Fruit fly (Drosophila melanogaster) whole organism, embryonic: ENCODE data around the gene TrpRS.

Experiments
- Atf-2 ChIP-seq: fragments of 200-800 bp; sonication (Bioruptor generic); optimal IDR thresholded peaks from 2 replicates; lab custom pipeline; 2016; ENCODE audit warnings: missing biosample characterization, missing genetic modification characterization
- CG10431 ChIP-seq: fragments of 200-800 bp; sonication (Bioruptor generic); optimal IDR thresholded peaks from 3 replicates; lab custom pipeline; 2018; ENCODE audit warnings: missing biosample characterization, mild to moderate bottlenecking, missing genetic modification characterization
- CG10543 ChIP-seq: fragments of 200-800 bp; sonication (Bioruptor generic); optimal IDR thresholded peaks from 3 replicates; lab custom pipeline; 2017; ENCODE audit warnings: missing biosample characterization, mild to moderate bottlenecking, missing genetic modification characterization, moderate library complexity
- CG12104 ChIP-seq: fragments of 200-800 bp; sonication (Bioruptor generic); optimal IDR thresholded peaks from 3 replicates; lab custom pipeline; 2016; ENCODE audit warnings: missing biosample characterization, missing genetic modification characterization
- CG14050 ChIP-seq: fragments of 200-800 bp; sonication (Bioruptor generic); IDR thresholded peaks from 3 replicates; pipeline ENCODE4 v1.3.6; 2022; ENCODE audit warnings: missing biosample characterization, missing genetic modification characterization
- CG1529 ChIP-seq: fragments of 200-800 bp; sonication (Bioruptor generic); optimal IDR thresholded peaks from 3 replicates; lab custom pipeline; 2018; ENCODE audit warnings: missing biosample characterization, missing genetic modification characterization
- CG15601 ChIP-seq: fragments of 200-800 bp; sonication (Bioruptor generic); optimal IDR thresholded peaks from 3 replicates; lab custom pipeline; 2019; ENCODE audit warnings: missing biosample characterization, mild to moderate bottlenecking, missing genetic modification characterization, moderate library complexity
- CG1647 ChIP-seq: fragments of 200-800 bp; sonication (Bioruptor generic); optimal IDR thresholded peaks from 3 replicates; lab custom pipeline; 2016; ENCODE audit warnings: missing biosample characterization, missing genetic modification characterization
- CG16813 ChIP-seq: fragments of 200-800 bp; sonication (Bioruptor generic); IDR thresholded peaks from 3 replicates; pipeline ENCODE4 v1.3.6; 2022; ENCODE audit warnings: missing biosample characterization, missing genetic modification characterization; ENCODE audit not compliant: partially characterized antibody
- CG1792 ChIP-seq: fragments of 200-800 bp; sonication (Bioruptor generic); optimal IDR thresholded peaks from 2 replicates; lab custom pipeline; 2016; ENCODE audit warnings: missing biosample characterization, missing genetic modification characterization
- CG18011 ChIP-seq: fragments of 200-800 bp; sonication (Bioruptor generic); optimal IDR thresholded peaks from 2 replicates; lab custom pipeline; 2017; ENCODE audit warnings: missing biosample characterization, missing genetic modification characterization, mild to moderate bottlenecking, moderate library complexity, missing genotype
- CG18476 ChIP-seq: fragments of 200-800 bp; sonication (Bioruptor generic); optimal IDR thresholded peaks from 2 replicates; lab custom pipeline; 2016; ENCODE audit warnings: missing biosample characterization, mild to moderate bottlenecking, missing genetic modification characterization
- CG2116 ChIP-seq: fragments of 200-800 bp; sonication (Bioruptor generic); optimal IDR thresholded peaks from 3 replicates; lab custom pipeline; 2018; ENCODE audit warnings: missing biosample characterization, mild to moderate bottlenecking, missing genetic modification characterization
- CG31224 ChIP-seq: fragments of 200-800 bp; sonication (Bioruptor generic); IDR thresholded peaks from 2 replicates; pipeline ENCODE4 v1.3.6; 2022; ENCODE audit warnings: missing biosample characterization, missing genetic modification characterization
- CG6683 ChIP-seq: fragments of 200-800 bp; sonication (Bioruptor generic); optimal IDR thresholded peaks from 2 replicates; lab custom pipeline; 2017; ENCODE audit warnings: missing biosample characterization, mild to moderate bottlenecking, missing genetic modification characterization, missing genetic modification reagents
- CG7839 ChIP-seq: fragments of 200-800 bp; sonication (Bioruptor generic); optimal IDR thresholded peaks from 3 replicates; lab custom pipeline; 2018; ENCODE audit warnings: missing biosample characterization, mild to moderate bottlenecking, missing genetic modification characterization, moderate library complexity
- CG7987 ChIP-seq: fragments of 200-800 bp; sonication (Bioruptor generic); optimal IDR thresholded peaks from 2 replicates; lab custom pipeline; 2018; ENCODE audit warnings: missing biosample characterization, mild to moderate bottlenecking, missing genetic modification characterization, moderate library complexity
- CG8281 ChIP-seq: fragments of 200-800 bp; sonication (Bioruptor generic); optimal IDR thresholded peaks from 2 replicates; lab custom pipeline; 2018; ENCODE audit warnings: missing biosample characterization, mild to moderate bottlenecking, missing genetic modification characterization, moderate library complexity
- CTCF ChIP-seq: fragments of 200-800 bp; sonication (Bioruptor generic); optimal IDR thresholded peaks from 2 replicates; lab custom pipeline; 2017; ENCODE audit warnings: missing biosample characterization, mild to moderate bottlenecking, missing genetic modification characterization, moderate library complexity
- CkIIα-i1 ChIP-seq: fragments of 200-800 bp; sonication (Bioruptor generic); IDR thresholded peaks from 2 replicates; pipeline ENCODE4 v1.3.6; 2022; ENCODE audit warnings: missing biosample characterization, missing genetic modification characterization
- D19B ChIP-seq: fragments of 200-800 bp; sonication (Bioruptor generic); optimal IDR thresholded peaks from 2 replicates; lab custom pipeline; 2017; ENCODE audit warnings: missing biosample characterization, mild to moderate bottlenecking, missing genetic modification characterization
- Deaf1 ChIP-seq: fragments of 200-800 bp; optimal IDR thresholded peaks from 3 replicates; lab custom pipeline; 2019; ENCODE audit warnings: missing biosample characterization, mild to moderate bottlenecking, missing genetic modification characterization, moderate library complexity
- HLH4C ChIP-seq: fragments of 200-800 bp; sonication (Bioruptor generic); IDR thresholded peaks from 3 replicates; pipeline ENCODE4 v1.3.6; 2022; ENCODE audit warnings: missing biosample characterization, missing genetic modification characterization; ENCODE audit not compliant: partially characterized antibody
- Hmx ChIP-seq: fragments of 200-800 bp; sonication (Bioruptor generic); optimal IDR thresholded peaks from 2 replicates; lab custom pipeline; 2016; ENCODE audit warnings: missing biosample characterization, missing genetic modification characterization
- Hr39 ChIP-seq: fragments of >200 bp; optimal IDR thresholded peaks from 2 replicates; lab custom pipeline; 2017
- Lpt ChIP-seq: fragments of >200 bp; optimal IDR thresholded peaks from 2 replicates; lab custom pipeline; 2018; ENCODE audit warnings: missing biosample characterization, missing genetic modification characterization
- Meics ChIP-seq: fragments of 200-800 bp; sonication (Bioruptor generic); optimal IDR thresholded peaks from 2 replicates; lab custom pipeline; 2017; ENCODE audit warnings: missing biosample characterization, mild to moderate bottlenecking, missing genetic modification characterization
- Opbp ChIP-seq: fragments of 200-800 bp; sonication (Bioruptor generic); IDR thresholded peaks from 3 replicates; pipeline ENCODE4 v1.3.6; 2022; ENCODE audit warnings: missing biosample characterization, missing genetic modification characterization; ENCODE audit not compliant: partially characterized antibody
- PHDP ChIP-seq: fragments of 200-800 bp; sonication (Bioruptor generic); optimal IDR thresholded peaks from 3 replicates; lab custom pipeline; 2018; ENCODE audit warnings: missing biosample characterization, mild to moderate bottlenecking, missing genetic modification characterization, moderate library complexity
- Sox100B ChIP-seq: fragments of 200-800 bp; sonication (Bioruptor generic); optimal IDR thresholded peaks from 3 replicates; lab custom pipeline; 2018; ENCODE audit warnings: missing biosample characterization, mild to moderate bottlenecking, missing genetic modification characterization
- TFAM ChIP-seq: fragments of 200-800 bp; sonication (Bioruptor generic); optimal IDR thresholded peaks from 2 replicates; lab custom pipeline; 2017; ENCODE audit warnings: missing biosample characterization, missing genetic modification characterization, inconsistent platforms
- YL-1 ChIP-seq: fragments of 200-800 bp; sonication (Bioruptor generic); optimal IDR thresholded peaks from 3 replicates; lab custom pipeline; 2017; ENCODE audit warnings: missing biosample characterization, mild to moderate bottlenecking, missing genetic modification characterization
- aop ChIP-seq: fragments of 200-800 bp; sonication (Bioruptor generic); IDR thresholded peaks from 2 replicates; pipeline ENCODE4 v1.3.6; 2022; ENCODE audit warnings: missing biosample characterization, missing genetic modification characterization
- ap ChIP-seq: fragments of 200-800 bp; sonication (Bioruptor generic); IDR thresholded peaks from 2 replicates; pipeline ENCODE4 v1.3.6; 2022; ENCODE audit warnings: missing biosample characterization, missing genetic modification characterization
- ato ChIP-seq: fragments of 200-800 bp; sonication (Bioruptor generic); IDR thresholded peaks from 2 replicates; pipeline ENCODE4 v1.3.6; 2022; ENCODE audit warnings: missing biosample characterization, missing genetic modification characterization; ENCODE audit not compliant: partially characterized antibody
- br ChIP-seq: fragments of >200 bp; optimal IDR thresholded peaks from 2 replicates; lab custom pipeline; 2017
- cato ChIP-seq: fragments of 200-800 bp; sonication (Bioruptor generic); optimal IDR thresholded peaks from 2 replicates; lab custom pipeline; 2016; ENCODE audit warnings: missing biosample characterization, missing genetic modification characterization, borderline replicate concordance
- en ChIP-seq: fragments of 200-800 bp; sonication (Bioruptor generic); optimal IDR thresholded peaks from 2 replicates; lab custom pipeline; 2016; ENCODE audit warnings: missing biosample characterization, missing genetic modification characterization
- hb ChIP-seq: fragments of 200-800 bp; sonication (Bioruptor generic); IDR thresholded peaks from 3 replicates; pipeline ENCODE4 v1.3.6; 2022; ENCODE audit warnings: missing biosample characterization, missing genetic modification characterization; ENCODE audit not compliant: partially characterized antibody
- kni ChIP-seq: fragments of 200-800 bp; sonication (Bioruptor generic); optimal IDR thresholded peaks from 3 replicates; lab custom pipeline; 2017; ENCODE audit warnings: mild to moderate bottlenecking, missing biosample characterization, missing genetic modification reagents, missing genetic modification characterization
- lab ChIP-seq: fragments of 200-800 bp; sonication (Bioruptor generic); optimal IDR thresholded peaks from 3 replicates; lab custom pipeline; 2017; ENCODE audit warnings: missing biosample characterization, missing genetic modification characterization, mild to moderate bottlenecking, moderate library complexity, missing genetic modification reagents
- lola ChIP-seq, 3 experiments: fragments of >200 bp in 2 of 3; fragments of 200-800 bp in 1 of 3; sonication (Bioruptor generic) in 1 of 3; optimal IDR thresholded peaks; 2 replicates each; lab custom pipeline; 2017 to 2019; ENCODE audit warnings: missing biosample characterization in 3 of 3, missing genetic modification characterization in 3 of 3, mild to moderate bottlenecking in 1 of 3, moderate library complexity in 1 of 3
- maf-S ChIP-seq: fragments of 200-800 bp; sonication (Bioruptor generic); optimal IDR thresholded peaks from 2 replicates; lab custom pipeline; 2016; ENCODE audit warnings: missing biosample characterization, missing genetic modification characterization
- odd ChIP-seq: fragments of 200-800 bp; sonication (Bioruptor generic); optimal IDR thresholded peaks from 2 replicates; lab custom pipeline; 2017; ENCODE audit warnings: missing biosample characterization, mild to moderate bottlenecking, missing genetic modification characterization
- onecut ChIP-seq: fragments of 200-800 bp; sonication (Bioruptor generic); IDR thresholded peaks from 2 replicates; pipeline ENCODE4 v1.3.6; 2022; ENCODE audit warnings: missing biosample characterization, missing genetic modification characterization
- peb ChIP-seq: fragments of 200-800 bp; sonication (Bioruptor generic); IDR thresholded peaks from 2 replicates; pipeline ENCODE4 v1.3.6; 2022; ENCODE audit warnings: missing biosample characterization, missing genetic modification characterization
- psq ChIP-seq: fragments of 200-800 bp; sonication (Bioruptor generic); optimal IDR thresholded peaks from 2 replicates; lab custom pipeline; 2017; ENCODE audit warnings: missing biosample characterization, missing genetic modification characterization
- sob ChIP-seq: fragments of 200-800 bp; sonication (Bioruptor generic); IDR thresholded peaks from 2 replicates; pipeline ENCODE4 v1.3.6; 2022; ENCODE audit warnings: missing biosample characterization, missing genetic modification characterization
- tin ChIP-seq: fragments of 200-800 bp; sonication (Bioruptor generic); optimal IDR thresholded peaks from 3 replicates; lab custom pipeline; 2016; ENCODE audit warnings: missing biosample characterization, missing genetic modification characterization
- tio ChIP-seq: fragments of 200-800 bp; sonication (Bioruptor generic); optimal IDR thresholded peaks from 2 replicates; lab custom pipeline; 2017; ENCODE audit warnings: missing biosample characterization, missing genetic modification characterization, inconsistent platforms

Gene TrpRS

DNA sequence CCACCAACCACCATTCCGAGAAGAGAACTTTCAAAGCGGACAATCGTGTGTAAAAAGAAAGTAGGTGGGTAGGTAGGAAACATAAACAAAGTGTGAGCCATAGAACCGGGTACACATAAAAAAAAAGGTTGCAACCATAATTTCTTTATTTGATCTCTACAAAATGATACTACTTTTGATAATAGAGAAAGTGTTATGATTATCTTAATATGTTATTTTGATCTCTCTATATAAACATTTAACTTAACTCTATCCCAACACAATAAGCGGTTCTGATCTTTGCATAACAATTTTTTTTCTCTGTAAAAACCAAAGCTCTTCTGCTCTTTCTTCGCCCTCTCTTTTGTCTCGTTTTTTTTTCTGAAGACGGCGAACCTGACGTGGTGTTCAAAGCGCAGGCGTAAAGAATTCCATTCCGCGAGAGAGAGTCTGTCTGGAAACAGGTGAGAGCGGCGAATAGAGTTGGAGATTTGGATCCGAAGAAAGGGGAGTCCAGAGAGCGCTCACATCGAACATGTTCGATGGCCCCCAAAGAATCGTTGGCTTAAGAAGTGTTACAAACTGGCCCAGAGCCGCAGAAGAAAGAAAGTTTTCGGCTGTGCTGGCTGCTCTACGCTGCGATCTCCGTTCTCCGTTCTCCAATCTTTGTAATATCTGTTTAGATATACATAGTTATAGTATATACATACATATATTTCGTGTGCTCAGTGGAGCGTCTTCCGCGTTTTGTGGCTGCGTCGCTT lies 19.7 kb downstream of the TrpRS start (continued):
- TF ChIP-seq ap (GFP tag; lab: Robert Waterston, UW) = no peak
- peak; percentile 13; the same call in 1 of the 2 replicates for TF ChIP-seq CG31224
- no peak for TF ChIP-seq hb
- peak; percentile 4 for TF ChIP-seq en (GFP tag; lab: Kevin White, UChicago)
- TF ChIP-seq Sox100B (GFP tag; lab: Kevin White, UChicago) = peak; percentile 71
- no peak for TF ChIP-seq CG7987 (GFP tag; lab: Kevin White, UChicago)
- no peak for TF ChIP-seq YL-1 (GFP tag; lab: Kevin White, UChicago)
- no peak for TF ChIP-seq CG14050 (GFP tag; lab: Robert Waterston, UW)
- TF ChIP-seq peb (GFP tag; lab: Robert Waterston, UW) = peak; percentile 55
- no peak for TF ChIP-seq cato
- TF ChIP-seq CTCF (GFP tag; lab: Kevin White, UChicago) = peak; percentile 11
- peak; percentile 23 for TF ChIP-seq CG6683 (GFP tag; lab: Kevin White, UChicago)
- no peak for TF ChIP-seq HLH4C
- no peak for TF ChIP-seq maf-S (GFP tag; lab: Kevin White, UChicago)
- peak; percentile 69 for TF ChIP-seq CG10431
- no peak for TF ChIP-seq CkIIα-i1 (GFP tag; lab: Robert Waterston, UW)
- TF ChIP-seq CG12104 = peak; percentile 56
- TF ChIP-seq CG1792 = no peak
- no peak for TF ChIP-seq Hr39
- no peak for TF ChIP-seq CG8281 (tag; lab: Kevin White, UChicago)
- TF ChIP-seq kni (GFP tag; lab: Kevin White, UChicago) = peak; percentile 86
- peak; percentile 74 for TF ChIP-seq PHDP (tag; lab: Kevin White, UChicago)
- TF ChIP-seq tin (GFP tag; lab: Kevin White, UChicago) = peak; percentile 68
- TF ChIP-seq CG7839 (tag; lab: Kevin White, UChicago) = peak; percentile 72
- peak; percentile 84 for TF ChIP-seq CG1529 (GFP tag; lab: Kevin White, UChicago)
- TF ChIP-seq Opbp (GFP tag; lab: Robert Waterston, UW) = no peak
- TF ChIP-seq CG15601 (tag; lab: Kevin White, UChicago) = peak; percentile 85
- TF ChIP-seq psq (GFP tag; lab: Kevin White, UChicago) = peak; percentile 45
- TF ChIP-seq aop (GFP tag; lab: Robert Waterston, UW) = no peak
- peak in 1 of 3 experiments; percentile 81 for TF ChIP-seq lola (GFP tag; optimal IDR thresholded peaks at IDR 0.05; lab: Kevin White, UChicago)
- no peak for TF ChIP-seq CG1647
- peak; percentile 42 for TF ChIP-seq CG18476
- TF ChIP-seq Lpt (GFP tag; lab: Kevin White, UChicago) = no peak
- TF ChIP-seq ato (GFP tag; lab: Robert Waterston, UW) = no peak
- TF ChIP-seq Meics = peak; percentile 34
- no peak for TF ChIP-seq lab (GFP tag; lab: Kevin White, UChicago)
- peak; percentile 38 for TF ChIP-seq Atf-2
- no peak for TF ChIP-seq CG16813 (GFP tag; lab: Robert Waterston, UW)
- TF ChIP-seq D19B (GFP tag; lab: Kevin White, UChicago) = no peak
- no peak for TF ChIP-seq Deaf1 (tag; lab: Kevin White, UChicago)
- TF ChIP-seq CG18011 (GFP tag; lab: Kevin White, UChicago) = no peak
- no peak for TF ChIP-seq br (lab: Kevin White, UChicago)
- TF ChIP-seq CG10543 (GFP tag; lab: Kevin White, UChicago) = no peak
- peak; percentile 55; the same call in 1 of the 2 replicates for TF ChIP-seq sob
- TF ChIP-seq TFAM (GFP tag; lab: Kevin White, UChicago) = no peak
- TF ChIP-seq onecut = peak; percentile 53
- no peak for TF ChIP-seq CG2116 (GFP tag; lab: Kevin White, UChicago)
- no peak for TF ChIP-seq tio
- TF ChIP-seq odd (GFP tag; lab: Kevin White, UChicago) = peak; percentile 52
- TF ChIP-seq Hmx (GFP tag; lab: Kevin White, UChicago) = peak; percentile 48
